Worm (Caenorhabditis elegans): ENCODE results near the gene C27A7.8.

DNA sequence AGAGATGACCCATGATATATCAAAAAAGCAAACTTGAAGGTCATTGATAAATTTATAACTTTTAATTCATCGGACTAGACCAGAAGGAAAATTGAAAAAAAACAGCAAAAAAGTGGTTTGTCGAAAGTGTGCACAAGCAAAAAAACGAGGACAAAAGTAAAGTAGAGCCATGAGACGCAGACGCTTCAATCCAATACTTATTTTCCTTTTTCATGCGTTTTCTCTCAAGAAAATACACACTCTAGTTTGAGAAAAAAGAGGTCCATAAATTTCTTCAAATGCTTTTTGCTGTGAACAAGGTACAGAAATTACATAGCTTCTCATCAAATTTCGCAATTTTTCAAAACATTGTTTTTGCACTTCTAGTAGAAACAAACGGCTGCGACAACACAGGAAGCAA is 8.2 kb downstream of the C27A7.8 start:
- TF ChIP-seq him-1 (tag; optimal IDR thresholded peaks at IDR 0.05) (no peak), dao-5 (tag; optimal IDR thresholded peaks at IDR 0.05) (no peak)
